Worm (Caenorhabditis elegans): ENCODE results near the gene srj-39.

The srj-39 gene

DNA sequence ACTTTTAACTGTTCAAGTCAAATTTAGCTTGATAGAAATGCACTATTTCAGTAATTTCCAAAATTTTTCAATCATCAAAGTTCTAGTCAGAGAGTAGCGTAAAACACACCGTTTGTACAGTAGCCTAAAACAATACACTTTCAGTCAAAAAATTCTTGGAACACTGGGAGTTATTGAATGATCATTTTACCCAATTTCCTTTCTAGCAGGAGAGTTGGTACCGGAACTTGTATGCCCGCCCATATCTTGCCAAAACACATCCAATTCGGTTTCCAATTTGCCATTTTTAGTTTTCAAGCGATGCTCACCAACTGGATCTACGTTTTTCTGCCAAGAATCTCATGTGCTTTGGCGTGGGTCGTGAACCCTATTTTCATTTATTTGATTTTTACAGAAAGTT lies at the start of gene srj-39:
srj-39 (plus strand) TSS at position 301 of the 400 bp plus-strand sequence.
- TF ChIP-seq blmp-1 (tag; optimal IDR thresholded peaks at IDR 0.05) (no peak), snpc-4 (tag; optimal IDR thresholded peaks at IDR 0.05) (no peak), bed-3 (GFP tag; optimal IDR thresholded peaks at IDR 0.05) (no peak), nhr-12 (tag; optimal IDR thresholded peaks at IDR 0.05) (no peak), hlh-1 (tag; optimal IDR thresholded peaks at IDR 0.05) (no peak), ztf-11 (tag; optimal IDR thresholded peaks at IDR 0.05) (no peak), drap-1 (GFP tag; optimal IDR thresholded peaks at IDR 0.05) (no peak), sem-2 (GFP tag; optimal IDR thresholded peaks at IDR 0.05) (no peak), M03D4.4 (tag; optimal IDR thresholded peaks at IDR 0.05) (no peak), ceh-39 (tag; optimal IDR thresholded peaks at IDR 0.05) (no peak), pha-4 (tag; optimal IDR thresholded peaks at IDR 0.05) (no peak), flh-1 (GFP tag; optimal IDR thresholded peaks at IDR 0.05) (no peak), unc-62 (GFP tag; optimal IDR thresholded peaks at IDR 0.05) (no peak)

DNA sequence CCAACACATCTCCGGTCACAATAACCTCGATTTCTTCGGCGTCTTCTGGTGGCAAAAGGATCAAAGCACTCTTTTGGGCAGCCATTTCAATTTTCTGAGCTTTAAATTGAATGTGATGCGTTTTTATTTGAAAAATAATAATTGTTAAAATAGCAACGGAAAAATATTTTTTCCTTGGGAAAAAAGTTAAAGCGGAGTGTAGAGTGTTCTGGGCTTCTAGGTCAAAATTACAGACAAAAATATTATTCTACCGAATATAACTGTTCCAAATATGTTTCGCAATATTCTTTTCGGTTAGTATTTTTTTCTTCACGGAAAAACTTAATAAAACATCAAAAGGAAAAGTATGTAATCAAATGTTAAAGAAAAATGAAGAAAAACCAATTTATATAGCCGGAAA lies 49.4 kb upstream of the srj-39 start, which contains the start of gene djr-1.2:
djr-1.2 (minus strand) TSS at position 101 of the 400 bp plus-strand sequence.
- no peak for TF ChIP-seq nhr-28 (tag; optimal IDR thresholded peaks at IDR 0.05)
- no peak for TF ChIP-seq lin-32 (GFP tag; optimal IDR thresholded peaks at IDR 0.05)

DNA sequence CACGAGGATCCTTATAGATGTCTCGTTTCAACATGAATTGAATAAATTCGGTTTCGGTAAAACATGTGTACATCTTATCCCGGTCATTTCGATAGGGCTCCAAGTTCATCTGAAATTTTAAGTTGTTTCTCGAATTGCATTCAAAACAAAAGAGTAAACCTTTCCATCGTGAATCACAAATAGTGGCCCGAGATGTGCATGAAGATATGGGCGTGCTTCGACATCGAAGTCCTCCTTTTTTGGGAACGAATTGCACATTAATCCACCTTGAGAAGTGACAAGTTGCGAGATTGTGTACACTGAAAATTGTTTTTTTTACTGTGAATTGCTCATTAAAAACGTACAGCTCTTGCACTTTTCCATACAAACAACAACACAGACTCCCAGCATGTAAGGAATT lies 48.2 kb upstream of the srj-39 start:
- TF ChIP-seq tbx-8 (GFP tag; optimal IDR thresholded peaks at IDR 0.05) (no peak), sptf-1 (tag; optimal IDR thresholded peaks at IDR 0.05) (no peak), lin-13 (tag; optimal IDR thresholded peaks at IDR 0.05) (no peak), unc-62 (GFP tag; optimal IDR thresholded peaks at IDR 0.05) (no peak), ztf-11 (tag; optimal IDR thresholded peaks at IDR 0.05) (no peak), ces-1 (GFP tag; optimal IDR thresholded peaks at IDR 0.05) (no peak), pha-4 (tag; optimal IDR thresholded peaks at IDR 0.05) (no peak), mls-2 (tag; optimal IDR thresholded peaks at IDR 0.05) (no peak), lsy-2 (tag; optimal IDR thresholded peaks at IDR 0.05) (no peak), mep-1 (tag; optimal IDR thresholded peaks at IDR 0.05) (no peak), snpc-4 (tag; optimal IDR thresholded peaks at IDR 0.05) (no peak), sem-2 (GFP tag; optimal IDR thresholded peaks at IDR 0.05) (no peak), zip-8 (tag; optimal IDR thresholded peaks at IDR 0.05) (no peak)

DNA sequence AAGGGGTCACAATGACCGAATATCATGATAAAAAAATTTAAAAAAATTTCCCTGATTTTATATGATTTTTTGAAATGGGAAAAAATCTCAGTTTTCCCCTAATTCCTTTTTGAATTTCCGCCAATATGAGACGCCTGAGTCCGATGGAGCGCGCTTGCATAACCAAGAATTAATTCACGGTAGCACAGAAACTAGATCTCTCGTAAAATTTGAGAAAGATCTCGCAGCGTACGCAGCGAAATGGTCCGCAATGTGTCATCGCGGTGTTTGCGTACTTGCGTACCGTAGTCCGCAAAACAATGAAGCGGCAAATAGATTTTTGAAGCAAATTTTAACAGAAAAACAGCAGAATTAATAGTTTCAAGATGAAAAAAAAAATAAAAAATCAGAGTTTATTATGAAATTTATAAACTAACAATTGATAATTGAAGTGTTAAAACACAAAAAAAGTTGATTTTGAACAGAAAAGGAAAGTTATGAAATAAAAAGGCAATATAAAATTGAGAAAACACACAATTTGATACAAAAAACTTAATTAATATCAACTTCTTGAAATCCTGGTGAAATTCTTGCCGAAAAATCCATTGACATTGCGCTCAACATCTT lies 40.7 kb upstream of the srj-39 start:
- peak; percentile 86 for TF ChIP-seq lsy-2 (tag; optimal IDR thresholded peaks at IDR 0.05)

DNA sequence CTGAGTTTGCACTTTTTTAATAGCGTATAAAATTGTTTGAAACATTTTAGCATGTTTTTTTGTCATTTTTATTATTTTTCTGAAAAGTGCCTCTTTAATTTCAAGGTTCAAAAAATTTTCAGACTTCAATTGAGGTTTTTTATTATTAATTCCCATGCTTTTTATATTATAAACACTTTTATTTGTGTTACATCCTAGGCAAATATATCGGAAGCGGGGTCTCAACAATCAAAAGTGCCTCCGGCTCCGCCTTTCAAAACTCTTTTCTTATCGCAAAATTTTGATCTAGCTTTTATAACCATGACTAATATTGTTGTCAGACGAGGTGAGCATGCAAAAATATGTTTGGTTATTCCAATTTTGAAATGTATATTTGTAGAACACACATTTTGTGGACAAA lies 30.9 kb upstream of the srj-39 start, which contains the start of gene otpl-2:
otpl-2 (plus strand) TSS at position 301 of the 400 bp plus-strand sequence.
- TF ChIP-seq flh-1 (GFP tag; optimal IDR thresholded peaks at IDR 0.05): no peak
- TF ChIP-seq M03D4.4 (tag; optimal IDR thresholded peaks at IDR 0.05): no peak
- no peak for TF ChIP-seq sptf-1 (tag; optimal IDR thresholded peaks at IDR 0.05)
- TF ChIP-seq nhr-28 (tag; optimal IDR thresholded peaks at IDR 0.05): no peak
- no peak for TF ChIP-seq blmp-1 (tag; optimal IDR thresholded peaks at IDR 0.05)
- no peak for TF ChIP-seq mep-1 (tag; optimal IDR thresholded peaks at IDR 0.05)
- no peak for TF ChIP-seq mls-2 (tag; optimal IDR thresholded peaks at IDR 0.05)
- no peak for TF ChIP-seq nhr-76 (tag; optimal IDR thresholded peaks at IDR 0.05)
- no peak for TF ChIP-seq unc-62 (GFP tag; optimal IDR thresholded peaks at IDR 0.05)
- no peak for TF ChIP-seq mab-5 (tag; optimal IDR thresholded peaks at IDR 0.05)
- no peak for TF ChIP-seq ham-2 (GFP tag; optimal IDR thresholded peaks at IDR 0.05)
- no peak for TF ChIP-seq hlh-1 (tag; optimal IDR thresholded peaks at IDR 0.05)
- TF ChIP-seq ceh-43 (GFP tag; optimal IDR thresholded peaks at IDR 0.05): no peak
- TF ChIP-seq elt-3 (tag; optimal IDR thresholded peaks at IDR 0.05): no peak
- TF ChIP-seq ceh-39 (tag; optimal IDR thresholded peaks at IDR 0.05): no peak

DNA sequence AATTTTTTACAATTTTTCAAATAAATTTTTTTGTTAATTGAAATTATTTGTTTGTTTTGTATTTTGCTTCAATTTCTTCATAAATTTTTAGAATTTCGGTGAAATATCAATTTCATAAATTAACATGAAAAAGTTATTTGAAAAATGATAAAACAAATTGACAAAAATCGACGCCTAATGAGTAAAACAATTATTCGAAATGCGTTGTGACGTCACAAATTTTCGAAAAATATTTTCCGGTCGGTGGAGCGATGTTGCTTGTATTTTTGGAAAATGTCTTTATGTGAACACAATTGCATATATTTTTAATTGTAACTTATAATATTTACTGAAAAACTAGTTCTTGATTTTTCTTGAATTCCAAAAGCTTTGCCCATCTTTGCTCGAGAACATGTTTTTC lies 23.9 kb upstream of the srj-39 start:
- TF ChIP-seq nhr-2 (tag; optimal IDR thresholded peaks at IDR 0.05) (no peak), elt-3 (tag; optimal IDR thresholded peaks at IDR 0.05) (no peak), zip-8 (tag; optimal IDR thresholded peaks at IDR 0.05) (no peak), ztf-11 (tag; optimal IDR thresholded peaks at IDR 0.05) (no peak), pha-4 (tag; optimal IDR thresholded peaks at IDR 0.05) (no peak), nhr-12 (tag; optimal IDR thresholded peaks at IDR 0.05) (no peak), ham-2 (GFP tag; optimal IDR thresholded peaks at IDR 0.05) (no peak), mep-1 (tag; optimal IDR thresholded peaks at IDR 0.05) (no peak), hlh-1 (tag; optimal IDR thresholded peaks at IDR 0.05) (no peak), M03D4.4 (tag; optimal IDR thresholded peaks at IDR 0.05) (no peak), bed-3 (GFP tag; optimal IDR thresholded peaks at IDR 0.05) (no peak), lin-32 (GFP tag; optimal IDR thresholded peaks at IDR 0.05) (no peak), unc-39 (tag; optimal IDR thresholded peaks at IDR 0.05) (no peak), sem-2 (GFP tag; optimal IDR thresholded peaks at IDR 0.05) (no peak)
